Worm (Caenorhabditis elegans) whole organism, L4 larva: ENCODE data around the gene K02F3.12.

Experiments used
- ceh-82 ChIP-seq: sonication (generic microtip); optimal IDR thresholded peaks from 2 replicates; lab custom pipeline; 2017; ENCODE audit warnings: missing biosample characterization, missing genetic modification characterization
- nhr-10 ChIP-seq: fragments of 150-350 bp; optimal IDR thresholded peaks from 2 replicates; lab custom pipeline; 2014; ENCODE audit warnings: missing biosample characterization, missing genetic modification characterization
- nhr-25 ChIP-seq: sonication (generic microtip); optimal IDR thresholded peaks from 2 replicates; lab custom pipeline; 2017; ENCODE audit warnings: missing genetic modification characterization, mild to moderate bottlenecking, missing compliant biosample characterization, antibody characterized with exemption, moderate library complexity, borderline replicate concordance; ENCODE audit not compliant: insufficient read depth
- nhr-28 ChIP-seq: fragments of 150-350 bp; optimal IDR thresholded peaks from 2 replicates; lab custom pipeline; 2014; ENCODE audit warnings: missing biosample characterization, missing genetic modification characterization
- pha-4 ChIP-seq, 2 experiments: fragments of 150-350 bp in 1 of 2; fragments of 200-800 bp in 1 of 2; sonication (Bioruptor generic) in 1 of 2; IDR thresholded peaks in 1 of 2; optimal IDR thresholded peaks in 1 of 2; 2 replicates each; pipeline versions ENCODE4 v1.3.6 to Lab custom; 2014 to 2022; ENCODE audit warnings: missing genetic modification characterization in 2 of 2, missing genetic modification reagents in 2 of 2, missing biosample characterization in 1 of 2, missing compliant biosample characterization in 1 of 2
- php-3 ChIP-seq: fragments of 200-800 bp; sonication (Bioruptor generic); IDR thresholded peaks from 2 replicates; pipeline ENCODE4 v1.3.6; 2022; ENCODE audit warnings: missing genetic modification reagents, missing genetic modification characterization, missing compliant biosample characterization
- pqm-1 ChIP-seq: sonication (generic microtip); optimal IDR thresholded peaks from 2 replicates; lab custom pipeline; 2017; ENCODE audit warnings: missing biosample characterization, missing genetic modification characterization
- skn-1 ChIP-seq: fragments of 150-350 bp; optimal IDR thresholded peaks from 2 replicates; lab custom pipeline; 2014; ENCODE audit warnings: missing biosample characterization, missing genetic modification characterization
- snpc-4 ChIP-seq: fragments of 150-350 bp; optimal IDR thresholded peaks from 2 replicates; lab custom pipeline; 2014; ENCODE audit warnings: missing biosample characterization, missing genetic modification characterization
- unc-130 ChIP-seq: sonication (generic microtip); optimal IDR thresholded peaks from 2 replicates; lab custom pipeline; 2016; ENCODE audit warnings: missing genetic modification reagents, missing genetic modification characterization, missing compliant biosample characterization
- ztf-11 ChIP-seq: fragments of 150-350 bp; optimal IDR thresholded peaks from 2 replicates; lab custom pipeline; 2014; ENCODE audit warnings: missing biosample characterization, missing genetic modification characterization

- TF ChIP-seq unc-130 (GFP tag; lab: Kevin White, UChicago) (no peak), snpc-4 (tag; lab: Kevin White, UChicago) (no peak), pqm-1 (no peak), nhr-10 (tag; lab: Kevin White, UChicago) (no peak), php-3 (GFP tag; lab: Robert Waterston, UW) (no peak), ztf-11 (tag; lab: Kevin White, UChicago) (no peak), nhr-28 (tag; lab: Kevin White, UChicago) (no peak), nhr-25 (tag; lab: Kevin White, UChicago) (no peak), pha-4 (GFP tag; IDR thresholded peaks at IDR 0.05; lab: Robert Waterston, UW) (no peak), pha-4 (tag; optimal IDR thresholded peaks at IDR 0.05; lab: Kevin White, UChicago) (no peak), ceh-82 (no peak), skn-1 (no peak)
These were observed 2.9 kb upstream of the K02F3.12 start for ce11 chrIII:853414-853813.
